Worm (Caenorhabditis elegans) whole organism, L3 larva: Measurements from ENCODE around the gene fbxa-154.

Source experiments
- R02D3.7 ChIP-seq: fragments of 150-350 bp; optimal IDR thresholded peaks from 2 replicates; lab custom pipeline; 2014; ENCODE audit warnings: missing biosample characterization, missing genetic modification characterization
- ZK546.5 ChIP-seq: sonication (generic microtip); optimal IDR thresholded peaks from 2 replicates; lab custom pipeline; 2017; ENCODE audit warnings: missing biosample characterization, missing genetic modification characterization
- aly-2 ChIP-seq: fragments of 150-350 bp; optimal IDR thresholded peaks from 2 replicates; lab custom pipeline; 2014; ENCODE audit warnings: missing biosample characterization, missing genetic modification characterization
- ama-1 ChIP-seq: fragments of 150-350 bp; optimal IDR thresholded peaks from 2 replicates; lab custom pipeline; 2018
- ceh-16 ChIP-seq: sonication (generic microtip); optimal IDR thresholded peaks from 2 replicates; lab custom pipeline; 2017; ENCODE audit warnings: missing biosample characterization, missing genetic modification characterization
- ceh-28 ChIP-seq: fragments of 150-350 bp; optimal IDR thresholded peaks from 2 replicates; lab custom pipeline; 2014; ENCODE audit warnings: missing biosample characterization, missing genetic modification reagents, missing genetic modification characterization
- ceh-82 ChIP-seq: fragments of 150-350 bp; optimal IDR thresholded peaks from 2 replicates; lab custom pipeline; 2014; ENCODE audit warnings: missing biosample characterization, missing genetic modification characterization
- ceh-9 ChIP-seq: sonication (generic microtip); optimal IDR thresholded peaks from 2 replicates; lab custom pipeline; 2018; ENCODE audit warnings: missing biosample characterization, missing genetic modification characterization
- daf-12 ChIP-seq: fragments of 150-350 bp; optimal IDR thresholded peaks from 2 replicates; lab custom pipeline; 2014; ENCODE audit warnings: missing biosample characterization, missing genetic modification reagents, missing genetic modification characterization
- egl-27 ChIP-seq: sonication (generic microtip); optimal IDR thresholded peaks from 4 replicates; lab custom pipeline; 2017; ENCODE audit warnings: missing biosample characterization, missing genetic modification reagents, missing genetic modification characterization
- egl-5 ChIP-seq: fragments of 150-350 bp; optimal IDR thresholded peaks from 2 replicates; lab custom pipeline; 2017; ENCODE audit warnings: missing biosample characterization, missing genetic modification reagents, missing genetic modification characterization, inconsistent platforms
- elt-1 ChIP-seq: fragments of 150-350 bp; optimal IDR thresholded peaks from 2 replicates; lab custom pipeline; 2014; ENCODE audit warnings: missing biosample characterization, missing genetic modification characterization
- elt-2 ChIP-seq: sonication (generic microtip); optimal IDR thresholded peaks from 2 replicates; lab custom pipeline; 2016; ENCODE audit warnings: missing genetic modification reagents, mild to moderate bottlenecking, missing genetic modification characterization, missing compliant biosample characterization
- elt-3 ChIP-seq, 3 experiments: fragments of 150-350 bp in 1 of 3; sonication (generic microtip) in 2 of 3; optimal IDR thresholded peaks; 2 replicates in 2 of 3; 4 replicates in 1 of 3; lab custom pipeline; 2014 to 2017; ENCODE audit warnings: missing biosample characterization in 3 of 3, missing genetic modification characterization in 3 of 3
- eor-1 ChIP-seq, 2 experiments: fragments of 150-350 bp; optimal IDR thresholded peaks; 2 replicates each; lab custom pipeline; 2014 to 2018; ENCODE audit warnings: missing biosample characterization in 2 of 2, missing genetic modification characterization in 2 of 2
- fkh-10 ChIP-seq: sonication (generic microtip); optimal IDR thresholded peaks from 2 replicates; lab custom pipeline; 2017; ENCODE audit warnings: missing biosample characterization, missing genetic modification reagents, missing genetic modification characterization
- fkh-2 ChIP-seq: fragments of 150-350 bp; optimal IDR thresholded peaks from 2 replicates; lab custom pipeline; 2014; ENCODE audit warnings: missing biosample characterization, missing genetic modification reagents, missing genetic modification characterization
- fos-1 ChIP-seq: fragments of 150-350 bp; optimal IDR thresholded peaks from 2 replicates; lab custom pipeline; 2014; ENCODE audit warnings: missing biosample characterization, missing genetic modification characterization
- hmg-11 ChIP-seq: sonication (generic microtip); optimal IDR thresholded peaks from 2 replicates; lab custom pipeline; 2016; ENCODE audit warnings: missing genetic modification characterization, missing compliant biosample characterization
- jun-1 ChIP-seq: fragments of 150-350 bp; optimal IDR thresholded peaks from 2 replicates; lab custom pipeline; 2014; ENCODE audit warnings: missing biosample characterization, missing genetic modification reagents, missing genetic modification characterization
- lin-15B ChIP-seq: fragments of 150-350 bp; optimal IDR thresholded peaks from 2 replicates; lab custom pipeline; 2014; ENCODE audit warnings: missing biosample characterization, missing genetic modification characterization
- lin-39 ChIP-seq: fragments of 150-350 bp; optimal IDR thresholded peaks from 2 replicates; lab custom pipeline; 2018; ENCODE audit warnings: missing biosample characterization, missing genetic modification reagents, missing genetic modification characterization
- lsy-12 ChIP-seq: sonication (generic microtip); optimal IDR thresholded peaks from 2 replicates; lab custom pipeline; 2016; ENCODE audit warnings: mild to moderate bottlenecking, missing genetic modification characterization, missing compliant biosample characterization
- mdl-1 ChIP-seq: fragments of 150-350 bp; optimal IDR thresholded peaks from 2 replicates; lab custom pipeline; 2014; ENCODE audit warnings: missing biosample characterization, missing genetic modification characterization
- mml-1 ChIP-seq: fragments of 150-350 bp; sonication (generic microtip); optimal IDR thresholded peaks from 3 replicates; lab custom pipeline; 2014; ENCODE audit warnings: missing biosample characterization, missing genetic modification characterization
- nfya-1 ChIP-seq: sonication (generic microtip); optimal IDR thresholded peaks from 2 replicates; lab custom pipeline; 2017; ENCODE audit warnings: missing genetic modification characterization, mild to moderate bottlenecking, missing compliant biosample characterization, antibody characterized with exemption, moderate library complexity; ENCODE audit not compliant: insufficient read depth
- nhr-11 ChIP-seq: fragments of 150-350 bp; optimal IDR thresholded peaks from 2 replicates; lab custom pipeline; 2014; ENCODE audit warnings: missing biosample characterization, missing genetic modification characterization
- nhr-23 ChIP-seq: fragments of 150-350 bp; optimal IDR thresholded peaks from 2 replicates; lab custom pipeline; 2014; ENCODE audit warnings: missing biosample characterization, missing genetic modification reagents, missing genetic modification characterization
- nhr-237 ChIP-seq: fragments of 150-350 bp; optimal IDR thresholded peaks from 2 replicates; lab custom pipeline; 2014; ENCODE audit warnings: missing biosample characterization, missing genetic modification characterization
- nhr-25 ChIP-seq: sonication (generic microtip); optimal IDR thresholded peaks from 2 replicates; lab custom pipeline; 2017; ENCODE audit warnings: missing biosample characterization, missing genetic modification characterization
- nhr-28 ChIP-seq: fragments of 150-350 bp; optimal IDR thresholded peaks from 2 replicates; lab custom pipeline; 2014; ENCODE audit warnings: missing biosample characterization, missing genetic modification characterization
- nhr-43 ChIP-seq: sonication (generic microtip); optimal IDR thresholded peaks from 2 replicates; lab custom pipeline; 2016; ENCODE audit warnings: mild to moderate bottlenecking, missing genetic modification characterization, missing compliant biosample characterization; ENCODE audit not compliant: poor library complexity, severe bottlenecking
- nhr-67 ChIP-seq: fragments of 150-350 bp; optimal IDR thresholded peaks from 2 replicates; lab custom pipeline; 2014; ENCODE audit warnings: missing biosample characterization, missing genetic modification characterization
- nhr-76 ChIP-seq: fragments of 150-350 bp; sonication (generic microtip); optimal IDR thresholded peaks from 5 replicates; lab custom pipeline; 2014; ENCODE audit warnings: missing biosample characterization, missing genetic modification characterization
- nhr-77 ChIP-seq: fragments of 150-350 bp; optimal IDR thresholded peaks from 2 replicates; lab custom pipeline; 2014; ENCODE audit warnings: missing biosample characterization, missing genetic modification characterization
- pha-4 ChIP-seq: fragments of 150-350 bp; optimal IDR thresholded peaks from 2 replicates; lab custom pipeline; 2014; ENCODE audit warnings: missing biosample characterization, missing genetic modification reagents, missing genetic modification characterization
- pqm-1 ChIP-seq: fragments of 150-350 bp; optimal IDR thresholded peaks from 2 replicates; lab custom pipeline; 2017; ENCODE audit warnings: missing biosample characterization, missing genetic modification characterization, inconsistent platforms
- sea-2 ChIP-seq: fragments of 150-350 bp; sonication (generic microtip); optimal IDR thresholded peaks from 4 replicates; lab custom pipeline; 2014; ENCODE audit warnings: missing biosample characterization, missing genetic modification reagents, missing genetic modification characterization
- skn-1 ChIP-seq: fragments of 150-350 bp; optimal IDR thresholded peaks from 2 replicates; lab custom pipeline; 2014; ENCODE audit warnings: missing biosample characterization, missing genetic modification characterization
- snpc-4 ChIP-seq: fragments of 150-350 bp; optimal IDR thresholded peaks from 2 replicates; lab custom pipeline; 2014; ENCODE audit warnings: missing biosample characterization, missing genetic modification characterization
- tbx-2 ChIP-seq: sonication (generic microtip); optimal IDR thresholded peaks from 2 replicates; lab custom pipeline; 2016; ENCODE audit warnings: mild to moderate bottlenecking, missing genetic modification characterization, missing compliant biosample characterization
- unc-39 ChIP-seq: sonication (generic microtip); optimal IDR thresholded peaks from 4 replicates; lab custom pipeline; 2017; ENCODE audit warnings: missing biosample characterization, missing genetic modification characterization
- unc-62 ChIP-seq: fragments of 150-350 bp; sonication (generic microtip); optimal IDR thresholded peaks from 4 replicates; lab custom pipeline; 2014; ENCODE audit warnings: missing biosample characterization, missing genetic modification reagents, missing genetic modification characterization
- zag-1 ChIP-seq: fragments of 150-350 bp; optimal IDR thresholded peaks from 2 replicates; lab custom pipeline; 2014; ENCODE audit warnings: missing biosample characterization, missing genetic modification characterization
- ztf-11 ChIP-seq: fragments of 150-350 bp; optimal IDR thresholded peaks from 2 replicates; lab custom pipeline; 2014; ENCODE audit warnings: missing biosample characterization, missing genetic modification characterization

fbxa-154 gene

ce11 chrV:15567344-15567804 is 37.6 kb downstream of the fbxa-154 start, which contains the start of gene acs-2:
acs-2 (plus strand) TSS chrV:15567394.
- no peak for TF ChIP-seq skn-1
- peak; percentile 96 for TF ChIP-seq ama-1 (lab: Kevin White, UChicago)
- TF ChIP-seq, all 47 proteins: peak for 1

DNA sequence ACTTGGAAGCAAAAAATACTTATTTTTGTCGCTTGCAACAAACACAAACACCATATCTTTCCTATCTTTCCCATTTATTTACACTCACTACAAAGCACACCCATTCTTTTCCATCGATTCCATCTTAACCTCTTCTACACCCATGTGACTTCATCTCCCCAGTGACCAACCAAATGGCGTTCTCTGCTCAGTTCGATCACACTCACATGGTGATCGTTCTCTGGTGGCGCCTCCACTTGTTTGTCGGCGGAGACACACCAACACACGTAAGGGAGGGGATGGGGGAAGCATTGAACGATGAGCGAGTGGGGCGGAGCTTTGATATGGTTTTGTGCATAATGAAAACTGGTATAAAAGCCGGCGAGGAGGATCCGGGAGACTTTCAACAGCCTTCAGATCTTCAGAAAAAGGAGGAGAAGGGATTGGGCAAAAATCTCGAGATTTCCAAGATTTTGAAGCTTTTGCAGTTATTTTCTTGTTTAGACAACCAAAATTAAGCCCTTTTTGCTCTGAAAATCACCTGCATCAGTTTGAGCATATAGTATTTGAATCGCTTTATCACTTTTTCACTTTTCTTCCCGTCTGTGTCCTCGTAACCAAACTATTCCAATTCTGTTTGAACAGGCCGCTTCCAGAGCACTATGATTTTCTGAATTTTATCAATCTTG is 38.3 kb downstream of the fbxa-154 start:
- peak; percentile 9 for TF ChIP-seq lin-15B
- peak; percentile 87 for TF ChIP-seq pha-4 (tag; lab: Kevin White, UChicago)
- no peak for TF ChIP-seq ZK546.5 (tag; lab: Kevin White, UChicago)
- no peak for TF ChIP-seq eor-1 (tag; optimal IDR thresholded peaks at IDR 0.05; lab: Kevin White, UChicago)
- TF ChIP-seq ama-1 (lab: Kevin White, UChicago): peak; percentile 96
- TF ChIP-seq elt-1 (tag; lab: Kevin White, UChicago): peak; percentile 77
- peak; percentile 82 for TF ChIP-seq nfya-1 (tag; lab: Kevin White, UChicago)
- TF ChIP-seq nhr-77 (tag; lab: Kevin White, UChicago): no peak
- no peak for TF ChIP-seq R02D3.7
- no peak for TF ChIP-seq ceh-9 (tag; lab: Kevin White, UChicago)
- no peak for TF ChIP-seq nhr-76 (tag; lab: Kevin White, UChicago)
- TF ChIP-seq mdl-1: peak; percentile 82
- peak; percentile 85 for TF ChIP-seq jun-1 (tag; lab: Kevin White, UChicago)
- peak; percentile 78 for TF ChIP-seq elt-2
- TF ChIP-seq nhr-43: peak; percentile 84
- no peak for TF ChIP-seq mml-1 (tag; lab: Kevin White, UChicago)
- TF ChIP-seq skn-1: no peak
- TF ChIP-seq ztf-11: no peak
- TF ChIP-seq unc-62 (GFP tag; lab: Kevin White, UChicago): peak; percentile 19
- TF ChIP-seq aly-2 (tag; lab: Kevin White, UChicago): no peak
- TF ChIP-seq egl-5: peak; percentile 86
- TF ChIP-seq snpc-4: peak; percentile 82
- peak; percentile 40 for TF ChIP-seq ceh-28
- no peak for TF ChIP-seq sea-2
- TF ChIP-seq zag-1: no peak
- peak; percentile 94 for TF ChIP-seq pqm-1 (tag; lab: Kevin White, UChicago)
- TF ChIP-seq ceh-82 (tag; lab: Kevin White, UChicago): no peak
- no peak for TF ChIP-seq unc-39 (tag; lab: Kevin White, UChicago)
- TF ChIP-seq fkh-2 (tag; lab: Kevin White, UChicago): no peak
- TF ChIP-seq nhr-67 (tag; lab: Kevin White, UChicago): no peak
- TF ChIP-seq lsy-12 (tag; lab: Kevin White, UChicago): no peak
- TF ChIP-seq nhr-237 (tag; lab: Kevin White, UChicago): no peak
- no peak for TF ChIP-seq elt-3 (tag; optimal IDR thresholded peaks at IDR 0.05; lab: Kevin White, UChicago)
- peak; percentile 96 for TF ChIP-seq lin-39 (tag; lab: Kevin White, UChicago)
- TF ChIP-seq daf-12 (tag; lab: Kevin White, UChicago): no peak
- TF ChIP-seq fos-1 (tag; lab: Kevin White, UChicago): no peak
- TF ChIP-seq nhr-25 (tag; lab: Kevin White, UChicago): no peak
- no peak for TF ChIP-seq tbx-2
- no peak for TF ChIP-seq nhr-28
- no peak for TF ChIP-seq nhr-23 (tag; lab: Kevin White, UChicago)
- TF ChIP-seq hmg-11: peak; percentile 57
- peak; percentile 70 for TF ChIP-seq nhr-11 (tag; lab: Kevin White, UChicago)

DNA sequence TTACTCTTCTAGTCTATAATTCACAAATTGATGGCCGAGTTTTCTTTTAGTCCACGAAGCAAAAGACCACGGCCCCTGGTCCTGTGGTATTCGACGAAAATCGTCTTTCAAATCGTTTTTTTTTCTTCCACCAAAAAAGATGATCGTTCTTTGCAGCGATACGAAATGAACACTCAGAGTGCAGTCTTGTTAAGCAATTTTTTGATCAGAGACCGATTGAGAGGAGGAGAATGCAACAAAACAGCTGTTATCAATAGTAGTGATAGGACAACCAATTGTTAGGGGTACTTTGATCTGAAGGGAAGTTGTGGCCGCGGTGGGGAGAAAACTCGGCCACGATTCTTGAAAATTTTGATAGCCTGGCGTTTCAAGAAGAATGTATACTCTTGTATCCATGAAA is 41.0 kb downstream of the fbxa-154 start:
- TF ChIP-seq pha-4 (tag; lab: Kevin White, UChicago): peak; percentile 66
- TF ChIP-seq ztf-11: no peak
- TF ChIP-seq nhr-25 (tag; lab: Kevin White, UChicago): no peak
- TF ChIP-seq fkh-10 (GFP tag; lab: Kevin White, UChicago): no peak
- TF ChIP-seq nhr-67 (tag; lab: Kevin White, UChicago): no peak
- TF ChIP-seq ceh-28: no peak
- TF ChIP-seq unc-39 (tag; lab: Kevin White, UChicago): no peak
- peak; percentile 71 for TF ChIP-seq elt-2
- TF ChIP-seq daf-12 (tag; lab: Kevin White, UChicago): no peak
- peak; percentile 30 for TF ChIP-seq nfya-1 (tag; lab: Kevin White, UChicago)
- peak; percentile 71 for TF ChIP-seq nhr-43
- TF ChIP-seq nhr-237 (tag; lab: Kevin White, UChicago): no peak
- TF ChIP-seq lsy-12 (tag; lab: Kevin White, UChicago): no peak
- no peak for TF ChIP-seq lin-39 (tag; lab: Kevin White, UChicago)
- TF ChIP-seq aly-2 (tag; lab: Kevin White, UChicago): no peak
- TF ChIP-seq mml-1 (tag; lab: Kevin White, UChicago): no peak
- TF ChIP-seq ceh-82 (tag; lab: Kevin White, UChicago): no peak
- TF ChIP-seq nhr-23 (tag; lab: Kevin White, UChicago): peak; percentile 31
- no peak for TF ChIP-seq fos-1 (tag; lab: Kevin White, UChicago)
- TF ChIP-seq ZK546.5 (tag; lab: Kevin White, UChicago): no peak
- TF ChIP-seq hmg-11: no peak
- no peak for TF ChIP-seq nhr-28
- TF ChIP-seq elt-3 (tag; optimal IDR thresholded peaks at IDR 0.05; lab: Kevin White, UChicago): no peak
- no peak for TF ChIP-seq egl-27
- TF ChIP-seq jun-1 (tag; lab: Kevin White, UChicago): peak; percentile 60
- no peak for TF ChIP-seq unc-62 (GFP tag; lab: Kevin White, UChicago)
- TF ChIP-seq fkh-2 (tag; lab: Kevin White, UChicago): no peak
- peak; percentile 27 for TF ChIP-seq ama-1 (lab: Kevin White, UChicago)
- no peak for TF ChIP-seq eor-1 (tag; optimal IDR thresholded peaks at IDR 0.05; lab: Kevin White, UChicago)
- no peak for TF ChIP-seq ceh-9 (tag; lab: Kevin White, UChicago)
- peak; percentile 84 for TF ChIP-seq pqm-1 (tag; lab: Kevin White, UChicago)
- no peak for TF ChIP-seq ceh-16 (tag; lab: Kevin White, UChicago)
- no peak for TF ChIP-seq snpc-4
- TF ChIP-seq R02D3.7: peak; percentile 37
